Worm (Caenorhabditis elegans): ENCODE data around the gene hpo-15.

DNA sequence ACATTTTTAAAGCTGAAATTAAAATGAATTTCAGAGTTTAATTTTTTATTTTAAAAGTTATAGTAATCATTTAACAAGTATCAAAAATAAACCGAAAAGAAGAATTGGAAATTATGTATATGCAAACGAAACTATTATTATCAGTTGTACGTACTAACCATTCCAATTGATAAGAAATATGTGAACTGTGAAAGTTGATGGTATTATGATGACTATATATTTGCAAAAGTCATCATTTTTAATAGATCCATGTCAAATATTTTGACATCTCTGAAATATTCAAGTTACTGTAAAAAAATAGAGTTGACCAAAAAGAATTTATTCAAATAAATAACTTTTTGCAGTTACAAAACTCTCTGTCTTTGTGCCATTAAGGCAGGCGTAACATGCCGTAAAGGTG lies 34.4 kb upstream of the hpo-15 start, which contains the start of gene ugt-48:
- TF ChIP-seq Y55F3AM.14 (GFP tag; optimal IDR thresholded peaks at IDR 0.05) (no peak), lsy-2 (tag; optimal IDR thresholded peaks at IDR 0.05) (no peak), nhr-12 (tag; optimal IDR thresholded peaks at IDR 0.05) (no peak), ceh-16 (tag; optimal IDR thresholded peaks at IDR 0.05) (no peak), ceh-82 (tag; optimal IDR thresholded peaks at IDR 0.05) (no peak), ZK546.5 (tag; optimal IDR thresholded peaks at IDR 0.05) (no peak), lin-11 (tag; optimal IDR thresholded peaks at IDR 0.05) (no peak), mbf-1 (tag; optimal IDR thresholded peaks at IDR 0.05) (no peak)
